Fruit fly (Drosophila melanogaster) whole organism, embryonic: ENCODE results near the gene Bdp1.

Experiments
- ATbp ChIP-seq: fragments of 200-800 bp; sonication (Bioruptor generic); optimal IDR thresholded peaks from 2 replicates; lab custom pipeline; 2017; ENCODE audit warnings: missing biosample characterization, mild to moderate bottlenecking, missing genetic modification characterization, missing genetic modification reagents
- CG10209 ChIP-seq: fragments of 200-800 bp; sonication (Bioruptor generic); optimal IDR thresholded peaks from 3 replicates; lab custom pipeline; 2017; ENCODE audit warnings: missing biosample characterization, mild to moderate bottlenecking, missing genetic modification characterization, missing genetic modification reagents
- CG12155 ChIP-seq: fragments of 200-800 bp; sonication (Bioruptor generic); optimal IDR thresholded peaks from 3 replicates; lab custom pipeline; 2016; ENCODE audit warnings: missing biosample characterization, missing genetic modification characterization
- CG13296 ChIP-seq: fragments of 200-800 bp; sonication (Bioruptor generic); optimal IDR thresholded peaks from 3 replicates; lab custom pipeline; 2018; ENCODE audit warnings: missing biosample characterization, mild to moderate bottlenecking, missing genetic modification characterization
- CG13775 ChIP-seq: fragments of 200-800 bp; sonication (Bioruptor generic); optimal IDR thresholded peaks from 3 replicates; lab custom pipeline; 2017; ENCODE audit warnings: missing biosample characterization, mild to moderate bottlenecking, missing genetic modification characterization
- CG14965 ChIP-seq: fragments of 200-800 bp; sonication (Bioruptor generic); optimal IDR thresholded peaks from 2 replicates; lab custom pipeline; 2016; ENCODE audit warnings: missing biosample characterization, missing genetic modification characterization, borderline replicate concordance
- CG30020 ChIP-seq: fragments of 200-800 bp; optimal IDR thresholded peaks from 2 replicates; lab custom pipeline; 2019; ENCODE audit warnings: missing biosample characterization, mild to moderate bottlenecking, missing genetic modification characterization, moderate library complexity
- CG31224 ChIP-seq: fragments of 200-800 bp; sonication (Bioruptor generic); IDR thresholded peaks from 2 replicates; pipeline ENCODE4 v1.3.6; 2022; ENCODE audit warnings: missing biosample characterization, missing genetic modification characterization
- CG31365 ChIP-seq: fragments of 200-800 bp; sonication (Bioruptor generic); optimal IDR thresholded peaks from 2 replicates; lab custom pipeline; 2018; ENCODE audit warnings: missing biosample characterization, mild to moderate bottlenecking, missing genetic modification characterization
- CG32767 ChIP-seq: fragments of 200-800 bp; sonication (Bioruptor generic); IDR thresholded peaks from 2 replicates; pipeline ENCODE4 v1.3.6; 2022; ENCODE audit warnings: missing biosample characterization, missing genetic modification characterization
- CG34422 ChIP-seq: fragments of 200-800 bp; sonication (Bioruptor generic); IDR thresholded peaks from 3 replicates; pipeline ENCODE4 v1.3.6; 2022; ENCODE audit warnings: missing biosample characterization, missing genetic modification characterization
- CG4282 ChIP-seq: fragments of 200-800 bp; sonication (Bioruptor generic); optimal IDR thresholded peaks from 2 replicates; lab custom pipeline; 2016; ENCODE audit warnings: missing biosample characterization, missing genetic modification characterization
- CG4360 ChIP-seq: fragments of 200-800 bp; sonication (Bioruptor generic); IDR thresholded peaks from 2 replicates; pipeline ENCODE4 v1.3.6; 2022; ENCODE audit warnings: missing biosample characterization, missing genetic modification characterization
- CG4707 ChIP-seq: fragments of 200-800 bp; sonication (Bioruptor generic); optimal IDR thresholded peaks from 2 replicates; lab custom pipeline; 2018; ENCODE audit warnings: missing biosample characterization, mild to moderate bottlenecking, missing genetic modification characterization, moderate library complexity
- CG8290 ChIP-seq, 3 experiments: fragments of 200-800 bp; sonication (Bioruptor generic); optimal IDR thresholded peaks; 2 replicates each; lab custom pipeline; 2016 to 2019; ENCODE audit warnings: missing biosample characterization in 3 of 3, missing genetic modification characterization in 3 of 3, mild to moderate bottlenecking in 2 of 3, moderate library complexity in 1 of 3
- CG9437 ChIP-seq: fragments of 200-800 bp; sonication (Bioruptor generic); optimal IDR thresholded peaks from 2 replicates; lab custom pipeline; 2018; ENCODE audit warnings: missing biosample characterization, mild to moderate bottlenecking, missing genetic modification characterization
- D19A ChIP-seq: fragments of 200-800 bp; optimal IDR thresholded peaks from 3 replicates; lab custom pipeline; 2019; ENCODE audit warnings: missing biosample characterization, mild to moderate bottlenecking, missing genetic modification characterization, moderate library complexity
- Deaf1 ChIP-seq: fragments of 200-800 bp; optimal IDR thresholded peaks from 3 replicates; lab custom pipeline; 2019; ENCODE audit warnings: missing biosample characterization, mild to moderate bottlenecking, missing genetic modification characterization, moderate library complexity
- Dek ChIP-seq: fragments of 200-800 bp; sonication (Bioruptor generic); optimal IDR thresholded peaks from 3 replicates; lab custom pipeline; 2019; ENCODE audit warnings: missing biosample characterization, mild to moderate bottlenecking, missing genetic modification characterization, moderate library complexity
- Dip2 ChIP-seq: fragments of 200-800 bp; sonication (Bioruptor generic); IDR thresholded peaks from 2 replicates; pipeline ENCODE4 v1.3.6; 2022; ENCODE audit warnings: missing biosample characterization, missing genetic modification characterization
- Dref ChIP-seq: fragments of 200-800 bp; sonication (Bioruptor generic); IDR thresholded peaks from 2 replicates; pipeline ENCODE4 v1.3.6; 2022; ENCODE audit warnings: missing biosample characterization, missing genetic modification characterization
- Gsc ChIP-seq: fragments of 200-800 bp; sonication (Bioruptor generic); IDR thresholded peaks from 2 replicates; pipeline ENCODE4 v1.3.6; 2022; ENCODE audit warnings: missing biosample characterization, missing genetic modification characterization
- HLH4C ChIP-seq: fragments of 200-800 bp; sonication (Bioruptor generic); IDR thresholded peaks from 3 replicates; pipeline ENCODE4 v1.3.6; 2022; ENCODE audit warnings: missing biosample characterization, missing genetic modification characterization; ENCODE audit not compliant: partially characterized antibody
- Hr51 ChIP-seq, 2 experiments: fragments of 200-800 bp; sonication (Bioruptor generic); optimal IDR thresholded peaks; 2 replicates in 1 of 2; 3 replicates in 1 of 2; lab custom pipeline; 2016 to 2018; ENCODE audit warnings: missing biosample characterization in 2 of 2, missing genetic modification characterization in 2 of 2, mild to moderate bottlenecking in 1 of 2, moderate library complexity in 1 of 2
- Med ChIP-seq: fragments of 200-800 bp; sonication (Bioruptor generic); peaks from one replicate; lab custom pipeline; 2016; ENCODE audit warnings: missing biosample characterization, missing genetic modification characterization, mild to moderate bottlenecking, inconsistent platforms, moderate library complexity
- NC2α ChIP-seq: fragments of 200-800 bp; sonication (Bioruptor generic); optimal IDR thresholded peaks from 2 replicates; lab custom pipeline; 2016; ENCODE audit warnings: missing biosample characterization, missing genetic modification characterization
- NK7.1 ChIP-seq: fragments of 200-800 bp; sonication (Bioruptor generic); optimal IDR thresholded peaks from 3 replicates; lab custom pipeline; 2016; ENCODE audit warnings: missing biosample characterization, missing genetic modification characterization
- Opbp ChIP-seq: fragments of 200-800 bp; sonication (Bioruptor generic); IDR thresholded peaks from 3 replicates; pipeline ENCODE4 v1.3.6; 2022; ENCODE audit warnings: missing biosample characterization, missing genetic modification characterization; ENCODE audit not compliant: partially characterized antibody
- Sox102F ChIP-seq: fragments of 200-800 bp; sonication (Bioruptor generic); optimal IDR thresholded peaks from 2 replicates; lab custom pipeline; 2018; ENCODE audit warnings: missing biosample characterization, mild to moderate bottlenecking, missing genetic modification characterization, moderate library complexity
- Ssrp ChIP-seq: fragments of 200-800 bp; sonication (Bioruptor generic); optimal IDR thresholded peaks from 2 replicates; lab custom pipeline; 2018; ENCODE audit warnings: missing biosample characterization, mild to moderate bottlenecking, missing genetic modification characterization, moderate library complexity
- Xbp1 ChIP-seq: fragments of 200-800 bp; sonication (Bioruptor generic); optimal IDR thresholded peaks from 3 replicates; lab custom pipeline; 2016; ENCODE audit warnings: missing biosample characterization, mild to moderate bottlenecking, missing genetic modification characterization
- abd-A ChIP-seq: fragments of 200-800 bp; sonication (Bioruptor generic); optimal IDR thresholded peaks from 3 replicates; lab custom pipeline; 2019; ENCODE audit warnings: missing biosample characterization, mild to moderate bottlenecking, missing genetic modification characterization, moderate library complexity
- amos ChIP-seq: fragments of 200-800 bp; sonication (Bioruptor generic); IDR thresholded peaks from 2 replicates; pipeline ENCODE4 v1.3.6; 2022; ENCODE audit warnings: missing biosample characterization, missing genetic modification characterization; ENCODE audit not compliant: partially characterized antibody
- br ChIP-seq: fragments of >200 bp; optimal IDR thresholded peaks from 2 replicates; lab custom pipeline; 2017
- croc ChIP-seq: fragments of 200-800 bp; sonication (Bioruptor generic); conservative IDR thresholded peaks from 3 replicates; pipeline ENCODE4 v1.3.6; 2022; ENCODE audit warnings: missing biosample characterization, missing genetic modification characterization
- exex ChIP-seq: fragments of 200-800 bp; sonication (Bioruptor generic); optimal IDR thresholded peaks from 4 replicates; lab custom pipeline; 2018; ENCODE audit warnings: missing biosample characterization, mild to moderate bottlenecking, missing genetic modification characterization, moderate library complexity
- gfzf ChIP-seq: fragments of 200-800 bp; sonication (Bioruptor generic); optimal IDR thresholded peaks from 2 replicates; lab custom pipeline; 2016; ENCODE audit warnings: missing biosample characterization, mild to moderate bottlenecking, missing genetic modification characterization, moderate library complexity
- grn ChIP-seq: fragments of 200-800 bp; sonication (Bioruptor generic); optimal IDR thresholded peaks from 3 replicates; lab custom pipeline; 2017; ENCODE audit warnings: missing biosample characterization, missing genetic modification characterization
- gsb-n ChIP-seq: fragments of 200-800 bp; sonication (Bioruptor generic); optimal IDR thresholded peaks from 3 replicates; lab custom pipeline; 2018; ENCODE audit warnings: missing biosample characterization, mild to moderate bottlenecking, missing genetic modification characterization
- ind ChIP-seq: fragments of 200-800 bp; sonication (Bioruptor generic); optimal IDR thresholded peaks from 3 replicates; lab custom pipeline; 2016; ENCODE audit warnings: missing biosample characterization, missing genetic modification characterization
- kay ChIP-seq: fragments of 200-800 bp; sonication (Bioruptor generic); optimal IDR thresholded peaks from 2 replicates; lab custom pipeline; 2016; ENCODE audit warnings: missing biosample characterization, missing genetic modification characterization
- lbe ChIP-seq: fragments of 200-800 bp; sonication (Bioruptor generic); optimal IDR thresholded peaks from 2 replicates; lab custom pipeline; 2016; ENCODE audit warnings: missing biosample characterization, mild to moderate bottlenecking, missing genetic modification characterization
- mam ChIP-seq: fragments of 200-800 bp; sonication (Bioruptor generic); optimal IDR thresholded peaks from 3 replicates; lab custom pipeline; 2016; ENCODE audit warnings: missing biosample characterization, missing genetic modification characterization
- odd ChIP-seq: fragments of 200-800 bp; sonication (Bioruptor generic); optimal IDR thresholded peaks from 2 replicates; lab custom pipeline; 2017; ENCODE audit warnings: missing biosample characterization, mild to moderate bottlenecking, missing genetic modification characterization
- onecut ChIP-seq: fragments of 200-800 bp; sonication (Bioruptor generic); IDR thresholded peaks from 2 replicates; pipeline ENCODE4 v1.3.6; 2022; ENCODE audit warnings: missing biosample characterization, missing genetic modification characterization
- phol ChIP-seq: fragments of 200-800 bp; sonication (Bioruptor generic); optimal IDR thresholded peaks from 3 replicates; lab custom pipeline; 2018; ENCODE audit warnings: missing biosample characterization, mild to moderate bottlenecking, missing genetic modification characterization, moderate library complexity
- repo ChIP-seq: fragments of 200-800 bp; sonication (Bioruptor generic); optimal IDR thresholded peaks from 2 replicates; lab custom pipeline; 2016; ENCODE audit warnings: missing biosample characterization, missing genetic modification characterization
- rib ChIP-seq: fragments of 200-800 bp; sonication (Bioruptor generic); IDR thresholded peaks from 2 replicates; pipeline ENCODE4 v1.3.6; 2022; ENCODE audit warnings: missing biosample characterization, missing genetic modification characterization
- twi ChIP-seq: fragments of 200-800 bp; optimal IDR thresholded peaks from 2 replicates; lab custom pipeline; 2019; ENCODE audit warnings: missing biosample characterization, mild to moderate bottlenecking, missing genetic modification characterization, moderate library complexity
- wek ChIP-seq: fragments of 200-800 bp; sonication (Bioruptor generic); optimal IDR thresholded peaks from 3 replicates; lab custom pipeline; 2018; ENCODE audit warnings: missing biosample characterization, mild to moderate bottlenecking, missing genetic modification characterization, moderate library complexity

Bdp1 gene

dm6 chr2L:13394903-13395302, 21.2 kb upstream of the Bdp1 start, which contains the start of gene RpL24 (continued):
- TF ChIP-seq odd = peak; percentile 96
- TF ChIP-seq Deaf1 (tag; lab: Kevin White, UChicago) = peak; percentile 64
- TF ChIP-seq gsb-n (tag; lab: Kevin White, UChicago) = peak; percentile 88
- peak; percentile 31; the same call in 1 of the 2 replicates for TF ChIP-seq Dref (GFP tag; lab: Robert Waterston, UW)
- peak; percentile 99 for TF ChIP-seq Med
- no peak for TF ChIP-seq br (lab: Kevin White, UChicago)
- TF ChIP-seq Xbp1 (GFP tag; lab: Kevin White, UChicago) = peak; percentile 87
- peak; percentile 46 for TF ChIP-seq CG4360 (GFP tag; lab: Robert Waterston, UW)
- TF ChIP-seq gfzf (GFP tag; lab: Kevin White, UChicago) = peak; percentile 88
- no peak for TF ChIP-seq Gsc (GFP tag; lab: Robert Waterston, UW)
- peak; percentile 74 for TF ChIP-seq Dek (tag; lab: Kevin White, UChicago)
- TF ChIP-seq croc (GFP tag; lab: Robert Waterston, UW) = peak; percentile 36; the same call in 2 of the 3 replicates
- peak; percentile 95 for TF ChIP-seq CG13296
- TF ChIP-seq ind (GFP tag; lab: Kevin White, UChicago) = peak; percentile 67
- TF ChIP-seq abd-A (tag; lab: Kevin White, UChicago) = no peak
- peak; percentile 89 for TF ChIP-seq repo (GFP tag; lab: Kevin White, UChicago)
- peak; percentile 81 to 88 for TF ChIP-seq Hr51 (GFP tag; optimal IDR thresholded peaks at IDR 0.05; lab: Kevin White, UChicago)
- peak; percentile 50; the same call in 1 of the 2 replicates for TF ChIP-seq CG32767
- TF ChIP-seq CG9437 (GFP tag; lab: Kevin White, UChicago) = peak; percentile 75
- peak; percentile 83 for TF ChIP-seq phol (tag; lab: Kevin White, UChicago)
- peak; percentile 98 for TF ChIP-seq wek (GFP tag; lab: Kevin White, UChicago)
- peak; percentile 96 for TF ChIP-seq CG13775 (GFP tag; lab: Kevin White, UChicago)
- TF ChIP-seq CG34422 (GFP tag; lab: Robert Waterston, UW) = peak; percentile 90; the same call in 2 of the 3 replicates
- peak; percentile 91 for TF ChIP-seq CG10209 (GFP tag; lab: Kevin White, UChicago)
- no peak for TF ChIP-seq Dip2
- peak; percentile 91 for TF ChIP-seq CG4707
- TF ChIP-seq ATbp = peak; percentile 92
- peak; percentile 57 for TF ChIP-seq CG30020 (tag; lab: Kevin White, UChicago)
- peak; percentile 84 for TF ChIP-seq rib (GFP tag; lab: Robert Waterston, UW)
- peak; percentile 56 for TF ChIP-seq D19A (tag; lab: Kevin White, UChicago)
- peak; percentile 76 for TF ChIP-seq CG31224 (GFP tag; lab: Robert Waterston, UW)
- TF ChIP-seq amos (GFP tag; lab: Robert Waterston, UW) = no peak
- TF ChIP-seq onecut (GFP tag; lab: Robert Waterston, UW) = peak; percentile 94
- peak; percentile 27 for TF ChIP-seq Ssrp (tag; lab: Kevin White, UChicago)
- peak; percentile 83 for TF ChIP-seq NC2α (GFP tag; lab: Kevin White, UChicago)
- TF ChIP-seq Sox102F (GFP tag; lab: Kevin White, UChicago) = peak; percentile 70
- TF ChIP-seq CG12155 (GFP tag; lab: Kevin White, UChicago) = peak; percentile 71
- peak; percentile 88 for TF ChIP-seq CG31365 (tag; lab: Kevin White, UChicago)
- peak; percentile 48 for TF ChIP-seq CG14965 (GFP tag; lab: Kevin White, UChicago)
- peak; percentile 37 for TF ChIP-seq kay
- peak; percentile 85 for TF ChIP-seq CG8290 (GFP tag; optimal IDR thresholded peaks at IDR 0.05; lab: Kevin White, UChicago)
- peak; percentile 77 to 80 for TF ChIP-seq CG8290 (tag; optimal IDR thresholded peaks at IDR 0.05; lab: Kevin White, UChicago)
- no peak for TF ChIP-seq exex (tag; lab: Kevin White, UChicago)
- 0 out of 3 replicates have a peak, but pooled peaks have one; percentile 11 for TF ChIP-seq Opbp
- peak; percentile 89 for TF ChIP-seq NK7.1
- TF ChIP-seq lbe (GFP tag; lab: Kevin White, UChicago) = peak; percentile 92
- TF ChIP-seq CG4282 (GFP tag; lab: Kevin White, UChicago) = peak; percentile 71
- no peak for TF ChIP-seq HLH4C (GFP tag; lab: Robert Waterston, UW)
- peak; percentile 73 for TF ChIP-seq twi (tag; lab: Kevin White, UChicago)
- TF ChIP-seq grn (GFP tag; lab: Kevin White, UChicago) = peak; percentile 77
- peak; percentile 79 for TF ChIP-seq mam (GFP tag; lab: Kevin White, UChicago)
